Worm (Caenorhabditis elegans) whole organism, L4 larva: ENCODE results near the gene ast-1.

Experiments
- D1046.2 ChIP-seq: fragments of 200-800 bp; sonication (Bioruptor generic); IDR thresholded peaks from 2 replicates; pipeline ENCODE4 v1.3.6; 2022; ENCODE audit warnings: missing genetic modification characterization, missing compliant biosample characterization
- F10B5.3 ChIP-seq: sonication (generic microtip); optimal IDR thresholded peaks from 2 replicates; lab custom pipeline; 2016; ENCODE audit warnings: mild to moderate bottlenecking, missing genetic modification characterization, missing compliant biosample characterization
- F26F4.8 ChIP-seq: fragments of 200-800 bp; sonication (Bioruptor generic); conservative IDR thresholded peaks from 2 replicates; pipeline ENCODE4 v1.3.6; 2022; ENCODE audit warnings: missing genetic modification characterization, missing compliant biosample characterization
- Y105C5A.15 ChIP-seq: fragments of 200-800 bp; sonication (Bioruptor generic); IDR thresholded peaks from 2 replicates; pipeline ENCODE4 v1.3.6; 2022; ENCODE audit warnings: missing genetic modification characterization, missing compliant biosample characterization
- Y5F2A.4 ChIP-seq: fragments of 200-800 bp; sonication (Bioruptor generic); optimal IDR thresholded peaks from 2 replicates; lab custom pipeline; 2018; ENCODE audit warnings: mild to moderate bottlenecking, missing genetic modification characterization, missing compliant biosample characterization
- ZK337.2 ChIP-seq: fragments of 200-800 bp; sonication (Bioruptor generic); IDR thresholded peaks from 2 replicates; pipeline ENCODE4 v1.3.6; 2022; ENCODE audit warnings: missing genetic modification reagents, missing genetic modification characterization, missing compliant biosample characterization
- aha-1 ChIP-seq: fragments of 150-350 bp; peaks from one replicate; lab custom pipeline; 2014; ENCODE audit warnings: missing biosample characterization, missing genetic modification characterization
- ceh-32 ChIP-seq: sonication (generic microtip); optimal IDR thresholded peaks from 2 replicates; lab custom pipeline; 2016; ENCODE audit warnings: mild to moderate bottlenecking, missing genetic modification characterization, missing compliant biosample characterization; ENCODE audit not compliant: poor library complexity
- ceh-62 ChIP-seq: sonication (generic microtip); optimal IDR thresholded peaks from 2 replicates; lab custom pipeline; 2017; ENCODE audit warnings: missing biosample characterization, missing genetic modification characterization
- ceh-82 ChIP-seq: sonication (generic microtip); optimal IDR thresholded peaks from 2 replicates; lab custom pipeline; 2017; ENCODE audit warnings: missing biosample characterization, missing genetic modification characterization
- daf-16 ChIP-seq, 3 experiments: sonication (generic microtip); optimal IDR thresholded peaks; 2 replicates each; lab custom pipeline; 2016 to 2017; ENCODE audit warnings: missing genetic modification characterization in 3 of 3, missing genetic modification reagents in 3 of 3, mild to moderate bottlenecking in 2 of 3, missing compliant biosample characterization in 2 of 3, missing biosample characterization in 1 of 3, moderate library complexity in 1 of 3
- daf-8 ChIP-seq: fragments of 200-800 bp; sonication (Bioruptor generic); IDR thresholded peaks from 2 replicates; pipeline ENCODE4 v1.3.6; 2022; ENCODE audit warnings: missing genetic modification characterization, missing compliant biosample characterization
- dpl-1 ChIP-seq: fragments of 150-350 bp; optimal IDR thresholded peaks from 2 replicates; lab custom pipeline; 2014; ENCODE audit warnings: missing biosample characterization, missing genetic modification reagents, missing genetic modification characterization
- egl-43 ChIP-seq: fragments of 200-800 bp; sonication (Bioruptor generic); IDR thresholded peaks from 2 replicates; pipeline ENCODE4 v1.3.6; 2022; ENCODE audit warnings: missing genetic modification reagents, missing genetic modification characterization, missing compliant biosample characterization
- fos-1 ChIP-seq: fragments of 150-350 bp; optimal IDR thresholded peaks from 2 replicates; lab custom pipeline; 2014; ENCODE audit warnings: missing biosample characterization, missing genetic modification characterization
- gei-8 ChIP-seq: fragments of 200-800 bp; sonication (Bioruptor generic); optimal IDR thresholded peaks from 2 replicates; lab custom pipeline; 2018; ENCODE audit warnings: mild to moderate bottlenecking, missing genetic modification characterization, missing compliant biosample characterization
- hlh-11 ChIP-seq: fragments of 200-800 bp; sonication (Bioruptor generic); optimal IDR thresholded peaks from 2 replicates; lab custom pipeline; 2018; ENCODE audit warnings: mild to moderate bottlenecking, missing genetic modification characterization, missing compliant biosample characterization
- hlh-30 ChIP-seq: sonication (generic microtip); optimal IDR thresholded peaks from 2 replicates; lab custom pipeline; 2017; ENCODE audit warnings: antibody characterized with exemption, mild to moderate bottlenecking, missing genetic modification characterization, missing compliant biosample characterization; ENCODE audit not compliant: insufficient read depth
- jun-1 ChIP-seq: fragments of 150-350 bp; optimal IDR thresholded peaks from 2 replicates; lab custom pipeline; 2014; ENCODE audit warnings: missing biosample characterization, missing genetic modification reagents, missing genetic modification characterization
- lim-7 ChIP-seq: fragments of 200-800 bp; sonication (Bioruptor generic); IDR thresholded peaks from 2 replicates; pipeline ENCODE4 v1.3.6; 2022; ENCODE audit warnings: missing genetic modification characterization, missing compliant biosample characterization
- lin-1 ChIP-seq: fragments of 200-800 bp; sonication (Bioruptor generic); IDR thresholded peaks from 2 replicates; pipeline ENCODE4 v1.3.6; 2022; ENCODE audit warnings: missing genetic modification reagents, missing genetic modification characterization, missing compliant biosample characterization
- lin-29 ChIP-seq: fragments of 200-800 bp; sonication (Bioruptor generic); IDR thresholded peaks from 2 replicates; pipeline ENCODE4 v1.3.6; 2022; ENCODE audit warnings: missing genetic modification reagents, missing genetic modification characterization, missing compliant biosample characterization
- lin-38 ChIP-seq: fragments of 200-800 bp; sonication (Bioruptor generic); IDR thresholded peaks from 2 replicates; pipeline ENCODE4 v1.3.6; 2022; ENCODE audit warnings: missing genetic modification reagents, missing genetic modification characterization, missing compliant biosample characterization
- lin-39 ChIP-seq: fragments of 150-350 bp; optimal IDR thresholded peaks from 2 replicates; lab custom pipeline; 2014; ENCODE audit warnings: missing biosample characterization, missing genetic modification reagents, missing genetic modification characterization
- lir-3 ChIP-seq: sonication (generic microtip); optimal IDR thresholded peaks from 2 replicates; lab custom pipeline; 2016; ENCODE audit warnings: mild to moderate bottlenecking, missing genetic modification characterization, missing compliant biosample characterization
- madf-9 ChIP-seq: fragments of 200-800 bp; sonication (Bioruptor generic); conservative IDR thresholded peaks from 2 replicates; pipeline ENCODE4 v1.3.6; 2022; ENCODE audit warnings: missing genetic modification reagents, missing genetic modification characterization, missing compliant biosample characterization
- mep-1 ChIP-seq: fragments of 150-350 bp; sonication (generic microtip); optimal IDR thresholded peaks from 3 replicates; lab custom pipeline; 2014; ENCODE audit warnings: missing biosample characterization, missing genetic modification characterization
- mxl-2 ChIP-seq: fragments of 200-800 bp; sonication (Bioruptor generic); conservative IDR thresholded peaks from 2 replicates; pipeline ENCODE4 v1.3.6; 2022; ENCODE audit warnings: missing genetic modification reagents, missing genetic modification characterization, missing compliant biosample characterization
- mxl-3 ChIP-seq: fragments of 200-800 bp; sonication (Bioruptor generic); optimal IDR thresholded peaks from 2 replicates; lab custom pipeline; 2018; ENCODE audit warnings: mild to moderate bottlenecking, missing genetic modification characterization, missing compliant biosample characterization
- nhr-102 ChIP-seq: sonication (generic microtip); optimal IDR thresholded peaks from 2 replicates; lab custom pipeline; 2016; ENCODE audit warnings: mild to moderate bottlenecking, missing genetic modification characterization, moderate library complexity, missing compliant biosample characterization
- nhr-25 ChIP-seq: sonication (generic microtip); optimal IDR thresholded peaks from 2 replicates; lab custom pipeline; 2017; ENCODE audit warnings: missing genetic modification characterization, mild to moderate bottlenecking, missing compliant biosample characterization, antibody characterized with exemption, moderate library complexity, borderline replicate concordance; ENCODE audit not compliant: insufficient read depth
- nhr-28 ChIP-seq: fragments of 150-350 bp; optimal IDR thresholded peaks from 2 replicates; lab custom pipeline; 2014; ENCODE audit warnings: missing biosample characterization, missing genetic modification characterization
- nhr-41 ChIP-seq: fragments of 200-800 bp; sonication (Bioruptor generic); IDR thresholded peaks from 2 replicates; pipeline ENCODE4 v1.3.6; 2022; ENCODE audit warnings: missing genetic modification reagents, missing genetic modification characterization, missing compliant biosample characterization
- nhr-77 ChIP-seq: fragments of 150-350 bp; optimal IDR thresholded peaks from 2 replicates; lab custom pipeline; 2014; ENCODE audit warnings: missing biosample characterization, missing genetic modification characterization
- pha-4 ChIP-seq, 2 experiments: fragments of 150-350 bp in 1 of 2; fragments of 200-800 bp in 1 of 2; sonication (Bioruptor generic) in 1 of 2; IDR thresholded peaks in 1 of 2; optimal IDR thresholded peaks in 1 of 2; 2 replicates each; pipeline versions ENCODE4 v1.3.6 to Lab custom; 2014 to 2022; ENCODE audit warnings: missing genetic modification characterization in 2 of 2, missing genetic modification reagents in 2 of 2, missing biosample characterization in 1 of 2, missing compliant biosample characterization in 1 of 2
- spr-1 ChIP-seq: sonication (generic microtip); optimal IDR thresholded peaks from 2 replicates; lab custom pipeline; 2016; ENCODE audit warnings: mild to moderate bottlenecking, missing genetic modification characterization, missing compliant biosample characterization
- tag-97 ChIP-seq: fragments of 200-800 bp; sonication (Bioruptor generic); IDR thresholded peaks from 2 replicates; pipeline ENCODE4 v1.3.6; 2022; ENCODE audit warnings: missing genetic modification characterization, missing compliant biosample characterization
- unc-62 ChIP-seq, 3 experiments: fragments of 150-350 bp in 1 of 3; sonication (generic microtip); optimal IDR thresholded peaks in 2 of 3; peaks in 1 of 3; 1 replicate in 1 of 3; 2 replicates in 2 of 3; lab custom pipeline; 2014 to 2017; ENCODE audit warnings: missing biosample characterization in 3 of 3, missing genetic modification characterization in 3 of 3, missing genetic modification reagents in 3 of 3, missing genotype in 1 of 3
- zag-1 ChIP-seq: fragments of 150-350 bp; optimal IDR thresholded peaks from 2 replicates; lab custom pipeline; 2014; ENCODE audit warnings: missing biosample characterization, missing genetic modification characterization
- zfp-3 ChIP-seq: fragments of 200-800 bp; sonication (Bioruptor generic); conservative IDR thresholded peaks from 2 replicates; pipeline ENCODE4 v1.3.6; 2022; ENCODE audit warnings: missing genetic modification reagents, missing genetic modification characterization, missing compliant biosample characterization
- zip-2 ChIP-seq: fragments of 150-350 bp; optimal IDR thresholded peaks from 2 replicates; lab custom pipeline; 2014; ENCODE audit warnings: missing biosample characterization, missing genetic modification characterization

ast-1 gene

ce11 chrII:4155112-4155823 is 20.1 kb upstream of the ast-1 start, which contains the start of gene R03H10.2:
R03H10.2 (plus strand) TSS chrII:4155773.
- 0 out of 2 replicates have a peak, but pooled peaks have one; percentile 4 for TF ChIP-seq mxl-2
- no peak for TF ChIP-seq nhr-77 (tag; lab: Kevin White, UChicago)

- TF ChIP-seq F26F4.8 (GFP tag; lab: Robert Waterston, UW) = no peak
- TF ChIP-seq lin-38 = no peak
- TF ChIP-seq aha-1 (tag; lab: Kevin White, UChicago) = peak; percentile 42
Measured at ce11 chrII:4152864-4153263, 17.7 kb upstream of the ast-1 start.

ce11 chrII:4151499-4152132 is 16.5 kb upstream of the ast-1 start:
- TF ChIP-seq nhr-25 (tag; lab: Kevin White, UChicago) = peak; percentile 91
- TF ChIP-seq nhr-28 (tag; lab: Kevin White, UChicago) = peak; percentile 51
- TF ChIP-seq hlh-11 (tag; lab: Kevin White, UChicago) = peak; percentile 20
- TF ChIP-seq unc-62 (GFP tag; optimal IDR thresholded peaks at IDR 0.05 in 1 of 2; lab: Kevin White, UChicago) = peak in 1 of 2 experiments; percentile 45
- TF ChIP-seq unc-62 (tag; optimal IDR thresholded peaks at IDR 0.05; lab: Kevin White, UChicago) = no peak
- TF ChIP-seq tag-97 (GFP tag; lab: Robert Waterston, UW) = no peak
- peak; percentile 27 for TF ChIP-seq hlh-30 (tag; lab: Kevin White, UChicago)
- no peak for TF ChIP-seq lir-3 (tag; lab: Kevin White, UChicago)
- TF ChIP-seq mxl-3 = peak; percentile 59
- peak; percentile 23 for TF ChIP-seq mep-1 (tag; lab: Kevin White, UChicago)

- TF ChIP-seq lim-7 = no peak
- TF ChIP-seq fos-1 (tag; lab: Kevin White, UChicago) = no peak
- TF ChIP-seq lin-1 (GFP tag; lab: Robert Waterston, UW) = no peak
- TF ChIP-seq ceh-32 (tag; lab: Kevin White, UChicago) = no peak
- TF ChIP-seq ceh-62 (tag; lab: Kevin White, UChicago) = no peak
- no peak for TF ChIP-seq nhr-25 (tag; lab: Kevin White, UChicago)
- no peak for TF ChIP-seq D1046.2 (GFP tag; lab: Robert Waterston, UW)
- TF ChIP-seq lin-39 = no peak
- no peak for TF ChIP-seq daf-8 (GFP tag; lab: Robert Waterston, UW)
- no peak for TF ChIP-seq F10B5.3
- no peak for TF ChIP-seq zip-2 (tag; lab: Kevin White, UChicago)
- no peak for TF ChIP-seq nhr-102 (tag; lab: Kevin White, UChicago)
- no peak for TF ChIP-seq ceh-82 (tag; lab: Kevin White, UChicago)
- no peak for TF ChIP-seq Y105C5A.15 (GFP tag; lab: Robert Waterston, UW)
- TF ChIP-seq madf-9 = no peak
- TF ChIP-seq Y5F2A.4 = no peak
- TF ChIP-seq gei-8 (GFP tag; lab: Kevin White, UChicago) = no peak
- no peak for TF ChIP-seq nhr-41 (GFP tag; lab: Robert Waterston, UW)
Measured at ce11 chrII:4150211-4150610, 15.1 kb upstream of the ast-1 start.

- TF ChIP-seq ZK337.2 (GFP tag; lab: Robert Waterston, UW) (no peak), zfp-3 (GFP tag; lab: Robert Waterston, UW) (no peak), daf-16 (GFP tag; optimal IDR thresholded peaks at IDR 0.05; lab: Kevin White, UChicago) (no peak), daf-16 (tag; optimal IDR thresholded peaks at IDR 0.05; lab: Kevin White, UChicago) (no peak), jun-1 (tag; lab: Kevin White, UChicago) (no peak), mep-1 (tag; lab: Kevin White, UChicago) (no peak), spr-1 (tag; lab: Kevin White, UChicago) (no peak), pha-4 (GFP tag; IDR thresholded peaks at IDR 0.05; lab: Robert Waterston, UW) (no peak), pha-4 (tag; optimal IDR thresholded peaks at IDR 0.05; lab: Kevin White, UChicago) (no peak), egl-43 (GFP tag; lab: Robert Waterston, UW) (no peak), dpl-1 (GFP tag; lab: Kevin White, UChicago) (no peak), lin-29 (GFP tag; lab: Robert Waterston, UW) (no peak), zag-1 (tag; lab: Kevin White, UChicago) (no peak), nhr-41 (GFP tag; lab: Robert Waterston, UW) (no peak), lin-38 (no peak)
Measured at ce11 chrII:4146039-4146438, 10.9 kb upstream of the ast-1 start, which contains the start of gene F56D3.1. F56D3.1 (plus strand) TSS chrII:4146339.
